Worm (Caenorhabditis elegans): ENCODE results near the gene F58F9.8.

ce11 chrIV:6269346-6269745, 31.4 kb downstream of the F58F9.8 start, which contains the start of gene srv-30:
- TF ChIP-seq ztf-16 (tag; optimal IDR thresholded peaks at IDR 0.05) (no peak), pqm-1 (tag; optimal IDR thresholded peaks at IDR 0.05) (no peak), unc-55 (GFP tag; optimal IDR thresholded peaks at IDR 0.05) (no peak), ceh-19 (GFP tag; optimal IDR thresholded peaks at IDR 0.05) (no peak), ama-1 (optimal IDR thresholded peaks at IDR 0.05) (no peak), rnt-1 (tag; optimal IDR thresholded peaks at IDR 0.05) (no peak), elt-4 (tag; optimal IDR thresholded peaks at IDR 0.05) (no peak), fkh-10 (GFP tag; optimal IDR thresholded peaks at IDR 0.05) (no peak), pha-4 (tag; optimal IDR thresholded peaks at IDR 0.05) (no peak), sox-4 (tag; optimal IDR thresholded peaks at IDR 0.05) (no peak)

Data from whole organism, late embryonic.